Worm (Caenorhabditis elegans): ENCODE data around the gene srh-284.

Gene srh-284

ce11 chrV:17777127-17777526, 9.8 kb downstream of the srh-284 start, which contains the start of gene ddo-1:
Gene ddo-1, minus strand, starts transcription at chrV:17777227.
- TF ChIP-seq ceh-9 (tag; optimal IDR thresholded peaks at IDR 0.05) = no peak
- no peak for TF ChIP-seq unc-39 (tag; optimal IDR thresholded peaks at IDR 0.05)
- no peak for TF ChIP-seq daf-12 (tag; optimal IDR thresholded peaks at IDR 0.05)

- TF ChIP-seq nhr-12 (tag; optimal IDR thresholded peaks at IDR 0.05) (no peak), jun-1 (tag; optimal IDR thresholded peaks at IDR 0.05) (no peak), sea-2 (GFP tag; optimal IDR thresholded peaks at IDR 0.05) (no peak), tbx-2 (tag; optimal IDR thresholded peaks at IDR 0.05) (no peak), nhr-25 (tag; optimal IDR thresholded peaks at IDR 0.05) (no peak), nfya-1 (tag; optimal IDR thresholded peaks at IDR 0.05; ENCODE audit: insufficient read depth) (no peak), ceh-28 (tag; optimal IDR thresholded peaks at IDR 0.05) (no peak), skn-1 (tag; optimal IDR thresholded peaks at IDR 0.05) (no peak), elt-1 (tag; optimal IDR thresholded peaks at IDR 0.05) (no peak), elt-2 (tag; optimal IDR thresholded peaks at IDR 0.05) (no peak)
These were observed 10.3 kb downstream of the srh-284 start, which contains the start of gene C47A10.12 for ce11 chrV:17777624-17778023. Gene C47A10.12, plus strand, starts transcription at chrV:17777924.

ce11 chrV:17780285-17780684, 12.9 kb downstream of the srh-284 start:
- TF ChIP-seq nhr-28 (tag; optimal IDR thresholded peaks at IDR 0.05) (no peak), pqm-1 (tag; optimal IDR thresholded peaks at IDR 0.05) (peak; percentile 5), nhr-11 (tag; optimal IDR thresholded peaks at IDR 0.05) (no peak), pha-4 (tag; optimal IDR thresholded peaks at IDR 0.05) (peak; percentile 1), elt-2 (tag; optimal IDR thresholded peaks at IDR 0.05) (peak; percentile 81)

ce11 chrV:17783542-17783941, 16.2 kb downstream of the srh-284 start, which contains the start of gene srab-12:
Gene srab-12, minus strand, starts transcription at chrV:17783642.
- TF ChIP-seq nfya-1 (tag; optimal IDR thresholded peaks at IDR 0.05; ENCODE audit: insufficient read depth) = no peak
- TF ChIP-seq lin-39 (tag; optimal IDR thresholded peaks at IDR 0.05) = no peak
- TF ChIP-seq fkh-2 (tag; optimal IDR thresholded peaks at IDR 0.05) = no peak
- no peak for TF ChIP-seq nhr-28 (tag; optimal IDR thresholded peaks at IDR 0.05)
- TF ChIP-seq fkh-10 (GFP tag; optimal IDR thresholded peaks at IDR 0.05) = no peak
- TF ChIP-seq pha-4 (tag; optimal IDR thresholded peaks at IDR 0.05) = no peak
- no peak for TF ChIP-seq nhr-237 (tag; optimal IDR thresholded peaks at IDR 0.05)
- TF ChIP-seq ceh-9 (tag; optimal IDR thresholded peaks at IDR 0.05) = no peak
- TF ChIP-seq nhr-76 (tag; optimal IDR thresholded peaks at IDR 0.05) = no peak
- TF ChIP-seq nhr-67 (tag; optimal IDR thresholded peaks at IDR 0.05) = no peak
- no peak for TF ChIP-seq nhr-23 (tag; optimal IDR thresholded peaks at IDR 0.05)
- TF ChIP-seq ztf-4 (tag; optimal IDR thresholded peaks at IDR 0.05) = no peak
- no peak for TF ChIP-seq nhr-77 (tag; optimal IDR thresholded peaks at IDR 0.05)
- TF ChIP-seq unc-62 (GFP tag; optimal IDR thresholded peaks at IDR 0.05) = no peak
- TF ChIP-seq eor-1 (tag; optimal IDR thresholded peaks at IDR 0.05) = no peak
- no peak for TF ChIP-seq elt-3 (tag; optimal IDR thresholded peaks at IDR 0.05)
- no peak for TF ChIP-seq zag-1 (tag; optimal IDR thresholded peaks at IDR 0.05)
- TF ChIP-seq elt-1 (tag; optimal IDR thresholded peaks at IDR 0.05) = no peak

ce11 chrV:17784363-17784762, 17.0 kb downstream of the srh-284 start:
- TF ChIP-seq sea-2 (GFP tag; optimal IDR thresholded peaks at IDR 0.05) = no peak
- TF ChIP-seq fkh-2 (tag; optimal IDR thresholded peaks at IDR 0.05) = no peak
- TF ChIP-seq elt-3 (tag; optimal IDR thresholded peaks at IDR 0.05) = no peak
- TF ChIP-seq ztf-4 (tag; optimal IDR thresholded peaks at IDR 0.05) = no peak
- TF ChIP-seq fkh-10 (GFP tag; optimal IDR thresholded peaks at IDR 0.05) = no peak
- TF ChIP-seq nhr-25 (tag; optimal IDR thresholded peaks at IDR 0.05) = no peak
- no peak for TF ChIP-seq jun-1 (tag; optimal IDR thresholded peaks at IDR 0.05)
- TF ChIP-seq nhr-28 (tag; optimal IDR thresholded peaks at IDR 0.05) = no peak
- TF ChIP-seq hmg-11 (tag; optimal IDR thresholded peaks at IDR 0.05) = no peak
- TF ChIP-seq unc-62 (GFP tag; optimal IDR thresholded peaks at IDR 0.05) = no peak
- TF ChIP-seq pqm-1 (tag; optimal IDR thresholded peaks at IDR 0.05) = no peak
- no peak for TF ChIP-seq ztf-11 (tag; optimal IDR thresholded peaks at IDR 0.05)
- TF ChIP-seq nhr-237 (tag; optimal IDR thresholded peaks at IDR 0.05) = no peak
- no peak for TF ChIP-seq skn-1 (tag; optimal IDR thresholded peaks at IDR 0.05)
- TF ChIP-seq egl-27 (tag; optimal IDR thresholded peaks at IDR 0.05) = no peak
- TF ChIP-seq egl-5 (tag; optimal IDR thresholded peaks at IDR 0.05) = no peak
- TF ChIP-seq lsy-12 (tag; optimal IDR thresholded peaks at IDR 0.05) = no peak
- no peak for TF ChIP-seq ceh-28 (tag; optimal IDR thresholded peaks at IDR 0.05)
- no peak for TF ChIP-seq mdl-1 (tag; optimal IDR thresholded peaks at IDR 0.05)
- no peak for TF ChIP-seq eor-1 (tag; optimal IDR thresholded peaks at IDR 0.05)
